Worm (Caenorhabditis elegans) whole organism, midembryonic: Measurements from ENCODE around the gene lag-1.

Source experiments
- T22C8.4 ChIP-seq: fragments of 200-800 bp; sonication (Bioruptor generic); IDR thresholded peaks from 2 replicates; pipeline ENCODE4 v1.3.6; 2022; ENCODE audit warnings: missing genetic modification characterization, missing compliant biosample characterization
- cog-1 ChIP-seq: sonication (generic microtip); optimal IDR thresholded peaks from 2 replicates; lab custom pipeline; 2016; ENCODE audit warnings: missing genetic modification characterization, missing compliant biosample characterization
- flt-1 ChIP-seq: fragments of 200-800 bp; sonication (Bioruptor generic); IDR thresholded peaks from 2 replicates; pipeline ENCODE4 v1.3.6; 2022; ENCODE audit warnings: missing genetic modification characterization, missing compliant biosample characterization
- klf-2 ChIP-seq: fragments of 200-800 bp; sonication (Bioruptor generic); conservative IDR thresholded peaks from 2 replicates; pipeline ENCODE4 v1.3.6; 2022; ENCODE audit warnings: missing genetic modification reagents, missing genetic modification characterization, missing compliant biosample characterization
- med-1 ChIP-seq: sonication (generic microtip); optimal IDR thresholded peaks from 2 replicates; lab custom pipeline; 2017; ENCODE audit warnings: missing genetic modification characterization, mild to moderate bottlenecking, missing compliant biosample characterization, antibody characterized with exemption, missing genetic modification reagents; ENCODE audit not compliant: insufficient read depth
- ref-1 ChIP-seq: fragments of 200-800 bp; sonication (Bioruptor generic); conservative IDR thresholded peaks from 2 replicates; pipeline ENCODE4 v1.3.6; 2022; ENCODE audit warnings: missing genetic modification reagents, missing genetic modification characterization, missing compliant biosample characterization
- tab-1 ChIP-seq: fragments of 200-800 bp; sonication (Bioruptor generic); IDR thresholded peaks from 2 replicates; pipeline ENCODE4 v1.3.6; 2022; ENCODE audit warnings: missing genetic modification characterization, missing compliant biosample characterization
- ztf-23 ChIP-seq: fragments of 200-800 bp; sonication (Bioruptor generic); IDR thresholded peaks from 2 replicates; pipeline ENCODE4 v1.3.6; 2022; ENCODE audit warnings: missing genetic modification reagents, missing genetic modification characterization, missing compliant biosample characterization
- ztf-29 ChIP-seq: fragments of 200-800 bp; sonication (Bioruptor generic); IDR thresholded peaks from 2 replicates; pipeline ENCODE4 v1.3.6; 2022; ENCODE audit warnings: missing genetic modification reagents, missing genetic modification characterization, missing compliant biosample characterization

Gene lag-1

ce11 chrIV:6097040-6097928 lies 2.1 kb downstream of the lag-1 start:
- TF ChIP-seq flt-1 (GFP tag; lab: Robert Waterston, UW) = peak; percentile 54; the same call in 1 of the 2 replicates
- peak; percentile 77 for TF ChIP-seq cog-1
- no peak for TF ChIP-seq tab-1 (GFP tag; lab: Robert Waterston, UW)

ce11 chrIV:6099770-6100169 lies 4.6 kb downstream of the lag-1 start:
- TF ChIP-seq ztf-29 (no peak), klf-2 (GFP tag; lab: Robert Waterston, UW) (no peak), cog-1 (no peak), ztf-23 (GFP tag; lab: Robert Waterston, UW) (no peak), T22C8.4 (no peak), tab-1 (GFP tag; lab: Robert Waterston, UW) (no peak), med-1 (GFP tag; lab: Kevin White, UChicago) (no peak), ref-1 (no peak), flt-1 (GFP tag; lab: Robert Waterston, UW) (no peak)

- TF ChIP-seq flt-1 (GFP tag; lab: Robert Waterston, UW) (no peak), ztf-23 (GFP tag; lab: Robert Waterston, UW) (no peak), tab-1 (GFP tag; lab: Robert Waterston, UW) (no peak), T22C8.4 (no peak), med-1 (GFP tag; lab: Kevin White, UChicago) (no peak), klf-2 (GFP tag; lab: Robert Waterston, UW) (no peak), ztf-29 (no peak), cog-1 (no peak), ref-1 (no peak)
Measured at ce11 chrIV:6104446-6104845, 9.2 kb downstream of the lag-1 start.

ce11 chrIV:6108665-6109064 lies 13.5 kb downstream of the lag-1 start:
- TF ChIP-seq T22C8.4 (no peak), ref-1 (no peak), ztf-23 (GFP tag; lab: Robert Waterston, UW) (no peak), ztf-29 (no peak), klf-2 (GFP tag; lab: Robert Waterston, UW) (no peak)

ce11 chrIV:6112291-6112690 lies 17.1 kb downstream of the lag-1 start, which contains the start of gene M03D4.3:
Gene M03D4.3 (minus strand): TSS chrIV:6112391.
- TF ChIP-seq klf-2 (GFP tag; lab: Robert Waterston, UW) (no peak), ztf-23 (GFP tag; lab: Robert Waterston, UW) (no peak), tab-1 (GFP tag; lab: Robert Waterston, UW) (no peak), flt-1 (GFP tag; lab: Robert Waterston, UW) (no peak), ztf-29 (no peak), med-1 (GFP tag; lab: Kevin White, UChicago) (no peak), ref-1 (no peak), T22C8.4 (no peak), cog-1 (no peak)

ce11 chrIV:6117741-6118265 lies 22.6 kb downstream of the lag-1 start, which contains the start of gene zen-4:
Gene zen-4 (plus strand): TSS chrIV:6118215.
- 0 out of 2 replicates have a peak, but pooled peaks have one; percentile 49 for TF ChIP-seq flt-1 (GFP tag; lab: Robert Waterston, UW)
- no peak for TF ChIP-seq cog-1

- TF ChIP-seq med-1 (GFP tag; lab: Kevin White, UChicago) = no peak
- no peak for TF ChIP-seq flt-1 (GFP tag; lab: Robert Waterston, UW)
- no peak for TF ChIP-seq ref-1
- no peak for TF ChIP-seq klf-2 (GFP tag; lab: Robert Waterston, UW)
- no peak for TF ChIP-seq T22C8.4
- TF ChIP-seq ztf-23 (GFP tag; lab: Robert Waterston, UW) = no peak
Measured at ce11 chrIV:6127252-6127930, 32.2 kb downstream of the lag-1 start, which contains the start of gene M03D4.4. Gene M03D4.4 (minus strand): TSS chrIV:6127302.

- TF ChIP-seq flt-1 (GFP tag; lab: Robert Waterston, UW) (no peak), cog-1 (no peak), tab-1 (GFP tag; lab: Robert Waterston, UW) (no peak), med-1 (GFP tag; lab: Kevin White, UChicago) (no peak), ref-1 (no peak), ztf-29 (no peak), T22C8.4 (no peak), klf-2 (GFP tag; lab: Robert Waterston, UW) (no peak), ztf-23 (GFP tag; lab: Robert Waterston, UW) (no peak)
Measured at ce11 chrIV:6130437-6130836, 35.2 kb downstream of the lag-1 start.

ce11 chrIV:6134639-6135038 lies 39.4 kb downstream of the lag-1 start:
- no peak for TF ChIP-seq cog-1
- TF ChIP-seq ztf-29 = no peak
- TF ChIP-seq klf-2 (GFP tag; lab: Robert Waterston, UW) = no peak
- no peak for TF ChIP-seq med-1 (GFP tag; lab: Kevin White, UChicago)
- TF ChIP-seq ref-1 = no peak
- TF ChIP-seq flt-1 (GFP tag; lab: Robert Waterston, UW) = no peak
- no peak for TF ChIP-seq T22C8.4

- TF ChIP-seq klf-2 (GFP tag; lab: Robert Waterston, UW) (no peak), ztf-29 (no peak), cog-1 (no peak), ztf-23 (GFP tag; lab: Robert Waterston, UW) (no peak), T22C8.4 (no peak), med-1 (GFP tag; lab: Kevin White, UChicago) (no peak), tab-1 (GFP tag; lab: Robert Waterston, UW) (no peak), flt-1 (GFP tag; lab: Robert Waterston, UW) (no peak), ref-1 (no peak)
Measured at ce11 chrIV:6135592-6135991, 40.4 kb downstream of the lag-1 start.
